Fruit fly (Drosophila melanogaster): Measurements from ENCODE around the gene CG31922.

CG31922 gene

dm6 chr2L:1164294-1164693 is 5.7 kb upstream of the CG31922 start, which contains the start of gene IntS14:
Gene IntS14 (plus strand): TSS chr2L:1164443.
- TF ChIP-seq CG11294 (GFP tag; IDR thresholded peaks at IDR 0.05): no peak
- no peak for TF ChIP-seq CG3919 (GFP tag; optimal IDR thresholded peaks at IDR 0.05)
- no peak for TF ChIP-seq Sox15 (GFP tag; optimal IDR thresholded peaks at IDR 0.05)
- TF ChIP-seq CG8632 (GFP tag; optimal IDR thresholded peaks at IDR 0.05): no peak
- TF ChIP-seq Lpt (GFP tag; optimal IDR thresholded peaks at IDR 0.05): no peak
- no peak for TF ChIP-seq CG15336 (GFP tag; IDR thresholded peaks at IDR 0.05)
- TF ChIP-seq Sox14 (GFP tag; optimal IDR thresholded peaks at IDR 0.05): no peak
- TF ChIP-seq CG10669 (GFP tag; optimal IDR thresholded peaks at IDR 0.05): no peak
- no peak for TF ChIP-seq CG4318 (GFP tag; optimal IDR thresholded peaks at IDR 0.05)
- no peak for TF ChIP-seq CG3032 (tag; optimal IDR thresholded peaks at IDR 0.05)
- TF ChIP-seq OdsH (GFP tag; optimal IDR thresholded peaks at IDR 0.05): no peak
- no peak for TF ChIP-seq acj6 (GFP tag; optimal IDR thresholded peaks at IDR 0.05)
- TF ChIP-seq Sox102F (GFP tag; optimal IDR thresholded peaks at IDR 0.05): no peak
- no peak for TF ChIP-seq spab (GFP tag; optimal IDR thresholded peaks at IDR 0.05)
- TF ChIP-seq Eip75B (GFP tag; optimal IDR thresholded peaks at IDR 0.05): no peak
- no peak for TF ChIP-seq CG34406 (GFP tag; optimal IDR thresholded peaks at IDR 0.05)
- no peak for TF ChIP-seq dac (GFP tag; optimal IDR thresholded peaks at IDR 0.05)
- TF ChIP-seq Hr38 (GFP tag; optimal IDR thresholded peaks at IDR 0.05): no peak
- no peak for TF ChIP-seq cyc (GFP tag; optimal IDR thresholded peaks at IDR 0.05)

- peak; percentile 26 for TF ChIP-seq esn (GFP tag; optimal IDR thresholded peaks at IDR 0.05)
- TF ChIP-seq fd59A (GFP tag; optimal IDR thresholded peaks at IDR 0.05): no peak
- peak; percentile 66 for TF ChIP-seq svp (GFP tag)
- no peak for TF ChIP-seq CG9139 (GFP tag; optimal IDR thresholded peaks at IDR 0.05)
- no peak for TF ChIP-seq CG6808 (GFP tag; optimal IDR thresholded peaks at IDR 0.05)
- TF ChIP-seq Smox (GFP tag; optimal IDR thresholded peaks at IDR 0.05): no peak
These were observed 3.7 kb upstream of the CG31922 start, which contains the start of gene CG14341 for dm6 chr2L:1166326-1166725. Gene CG14341 (plus strand): TSS chr2L:1166506.

- TF ChIP-seq Blimp-1 (GFP tag; optimal IDR thresholded peaks at IDR 0.05) (no peak), CG6808 (GFP tag; optimal IDR thresholded peaks at IDR 0.05) (no peak), Hr38 (GFP tag; optimal IDR thresholded peaks at IDR 0.05) (peak; percentile 25), CG3032 (tag; optimal IDR thresholded peaks at IDR 0.05) (peak; percentile 78), lz (GFP tag; optimal IDR thresholded peaks at IDR 0.05) (peak; percentile 87), Sox15 (GFP tag; optimal IDR thresholded peaks at IDR 0.05) (peak; percentile 77), CG6276 (GFP tag; optimal IDR thresholded peaks at IDR 0.05) (no peak), CG31627 (GFP tag; optimal IDR thresholded peaks at IDR 0.05) (peak; percentile 92), CG34406 (GFP tag; optimal IDR thresholded peaks at IDR 0.05) (no peak), CG11762 (GFP tag; optimal IDR thresholded peaks at IDR 0.05; ENCODE audit: insufficient read depth) (peak; percentile 50), CG6792 (GFP tag; optimal IDR thresholded peaks at IDR 0.05) (peak; percentile 74), achi (GFP tag; optimal IDR thresholded peaks at IDR 0.05) (peak; percentile 81), CG6854 (GFP tag; optimal IDR thresholded peaks at IDR 0.05) (peak; percentile 31), CG10669 (GFP tag; optimal IDR thresholded peaks at IDR 0.05) (no peak), CG8319 (GFP tag; optimal IDR thresholded peaks at IDR 0.05) (peak; percentile 64), esn (GFP tag; optimal IDR thresholded peaks at IDR 0.05) (peak; percentile 90), Hr4 (GFP tag; optimal IDR thresholded peaks at IDR 0.05) (no peak), CG11902 (GFP tag; optimal IDR thresholded peaks at IDR 0.05) (peak; percentile 75), CG10631 (GFP tag; optimal IDR thresholded peaks at IDR 0.05) (no peak), Lpt (GFP tag; optimal IDR thresholded peaks at IDR 0.05) (peak; percentile 35), eg (GFP tag; IDR thresholded peaks at IDR 0.05) (peak; percentile 64; the same call in 2 of the 3 replicates), fkh (GFP tag; optimal IDR thresholded peaks at IDR 0.05) (no peak), salr (GFP tag; optimal IDR thresholded peaks at IDR 0.05) (peak in 1 of 2 experiments; percentile 29), CG8119 (GFP tag; IDR thresholded peaks at IDR 0.05) (peak; percentile 37; the same call in 2 of the 3 replicates), CG1621 (tag; optimal IDR thresholded peaks at IDR 0.05) (peak; percentile 48), CG15336 (GFP tag; IDR thresholded peaks at IDR 0.05) (peak; percentile 41; the same call in 1 of the 2 replicates), CG3919 (GFP tag; optimal IDR thresholded peaks at IDR 0.05) (no peak), CG8632 (GFP tag; optimal IDR thresholded peaks at IDR 0.05) (no peak), Ets96B (tag; optimal IDR thresholded peaks at IDR 0.05) (peak; percentile 58), Hr39 (GFP tag; optimal IDR thresholded peaks at IDR 0.05) (peak; percentile 89), cyc (GFP tag; optimal IDR thresholded peaks at IDR 0.05) (peak; percentile 87), CG6163 (GFP tag; IDR thresholded peaks at IDR 0.05) (peak; percentile 50; the same call in 2 of the 3 replicates), fd59A (GFP tag; optimal IDR thresholded peaks at IDR 0.05) (peak; percentile 32), Gug (GFP tag; IDR thresholded peaks at IDR 0.05) (peak; percentile 76), fd85E (GFP tag; optimal IDR thresholded peaks at IDR 0.05) (no peak), dac (GFP tag; optimal IDR thresholded peaks at IDR 0.05) (peak; percentile 46)
These were observed 2.7 kb downstream of the CG31922 start, which contains the start of the genes Charon and CG4887 for dm6 chr2L:1172704-1173107. Gene Charon (minus strand): TSS chr2L:1172805. Gene CG4887 (plus strand): TSS chr2L:1173009.
